Worm (Caenorhabditis elegans) whole organism, early embryonic: ENCODE data around the gene ced-5.
A peak's percentile ranks its signal among the peaks of the same experiment; 100 is the strongest.

Source experiments
- B0310.2 ChIP-seq: sonication (generic microtip); optimal IDR thresholded peaks from 2 replicates; lab custom pipeline; 2016; ENCODE audit warnings: mild to moderate bottlenecking, missing genetic modification characterization, missing compliant biosample characterization
- F13C5.2 ChIP-seq: sonication (generic microtip); optimal IDR thresholded peaks from 2 replicates; lab custom pipeline; 2017; ENCODE audit warnings: mild to moderate bottlenecking, missing genetic modification characterization, inconsistent platforms, missing compliant biosample characterization
- aly-1 ChIP-seq: sonication (generic microtip); optimal IDR thresholded peaks from 2 replicates; lab custom pipeline; 2016; ENCODE audit warnings: missing genetic modification characterization, missing compliant biosample characterization
- ama-1 ChIP-seq: fragments of 150-350 bp; optimal IDR thresholded peaks from 2 replicates; lab custom pipeline; 2014
- ceh-13 ChIP-seq: fragments of 200-800 bp; sonication (Bioruptor generic); optimal IDR thresholded peaks from 2 replicates; lab custom pipeline; 2018; ENCODE audit warnings: mild to moderate bottlenecking, missing genetic modification characterization, missing compliant biosample characterization
- ceh-36 ChIP-seq: sonication (generic microtip); optimal IDR thresholded peaks from 2 replicates; lab custom pipeline; 2016; ENCODE audit warnings: missing genetic modification characterization, inconsistent platforms, missing compliant biosample characterization
- ets-7 ChIP-seq: sonication (generic microtip); optimal IDR thresholded peaks from 2 replicates; lab custom pipeline; 2016; ENCODE audit warnings: missing genotype, missing genetic modification characterization, missing compliant biosample characterization
- flt-1 ChIP-seq: fragments of 200-800 bp; sonication (Bioruptor generic); IDR thresholded peaks from 2 replicates; pipeline ENCODE4 v1.3.6; 2022; ENCODE audit warnings: missing genetic modification characterization, missing compliant biosample characterization
- hmbx-1 ChIP-seq: sonication (generic microtip); optimal IDR thresholded peaks from 2 replicates; lab custom pipeline; 2016; ENCODE audit warnings: mild to moderate bottlenecking, missing genetic modification characterization, missing compliant biosample characterization
- hmg-4 ChIP-seq: fragments of 200-800 bp; sonication (Bioruptor generic); optimal IDR thresholded peaks from 2 replicates; lab custom pipeline; 2018; ENCODE audit warnings: mild to moderate bottlenecking, missing genetic modification characterization, missing compliant biosample characterization
- hnd-1 ChIP-seq: sonication (generic microtip); optimal IDR thresholded peaks from 2 replicates; lab custom pipeline; 2016; ENCODE audit warnings: missing genetic modification characterization, missing compliant biosample characterization
- pes-1 ChIP-seq: fragments of 200-800 bp; sonication (Bioruptor generic); IDR thresholded peaks from 2 replicates; pipeline ENCODE4 v1.3.6; 2022; ENCODE audit warnings: missing genetic modification reagents, missing genetic modification characterization, missing compliant biosample characterization
- scrt-1 ChIP-seq: fragments of 200-800 bp; sonication (Bioruptor generic); IDR thresholded peaks from 2 replicates; pipeline ENCODE4 v1.3.6; 2022; ENCODE audit warnings: missing genetic modification characterization, missing compliant biosample characterization
- sea-1 ChIP-seq: fragments of 200-800 bp; sonication (Bioruptor generic); conservative IDR thresholded peaks from 2 replicates; pipeline ENCODE4 v1.3.6; 2022; ENCODE audit warnings: missing genetic modification characterization, missing compliant biosample characterization
- tbx-11 ChIP-seq: fragments of 200-800 bp; sonication (Bioruptor generic); IDR thresholded peaks from 2 replicates; pipeline ENCODE4 v1.3.6; 2022; ENCODE audit warnings: missing genetic modification characterization, missing compliant biosample characterization
- tbx-37 ChIP-seq: fragments of 200-800 bp; sonication (Bioruptor generic); conservative IDR thresholded peaks from 2 replicates; pipeline ENCODE4 v1.3.6; 2022; ENCODE audit warnings: missing genetic modification reagents, missing genetic modification characterization, missing compliant biosample characterization
- tra-4 ChIP-seq: sonication (generic microtip); optimal IDR thresholded peaks from 2 replicates; lab custom pipeline; 2017; ENCODE audit warnings: missing genetic modification characterization, missing compliant biosample characterization

Gene ced-5

DNA sequence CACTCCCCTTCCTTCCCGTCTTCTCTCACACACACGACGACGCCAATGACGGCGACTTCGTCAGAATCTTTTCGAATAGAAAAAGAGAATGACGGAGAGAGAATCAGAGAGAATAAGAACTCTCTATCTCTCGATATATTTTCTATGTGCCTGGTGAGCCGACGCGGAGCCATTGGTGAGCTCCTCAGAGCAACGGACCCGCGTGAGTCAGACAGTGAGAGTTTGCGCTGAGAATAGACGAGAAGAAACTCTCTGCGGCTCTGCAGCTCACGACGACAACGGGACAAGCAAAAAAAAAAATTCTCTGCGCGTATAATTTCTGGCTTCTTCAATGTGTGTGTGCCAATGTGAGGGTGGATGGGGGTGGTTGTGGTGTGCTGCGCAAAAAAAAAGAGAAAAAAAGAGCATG lies 16.0 kb downstream of the ced-5 start:
- TF ChIP-seq hmbx-1 (tag; lab: Kevin White, UChicago) (no peak), tbx-37 (no peak), tbx-11 (GFP tag; lab: Robert Waterston, UW) (no peak), scrt-1 (GFP tag; lab: Robert Waterston, UW) (no peak), tra-4 (tag; lab: Kevin White, UChicago) (no peak), ets-7 (tag; lab: Kevin White, UChicago) (no peak), aly-1 (tag; lab: Kevin White, UChicago) (no peak), hnd-1 (tag; lab: Kevin White, UChicago) (no peak), pes-1 (GFP tag; lab: Robert Waterston, UW) (no peak), ceh-13 (GFP tag; lab: Kevin White, UChicago) (no peak), flt-1 (GFP tag; lab: Robert Waterston, UW) (no peak), F13C5.2 (tag; lab: Kevin White, UChicago) (no peak), hmg-4 (GFP tag; lab: Kevin White, UChicago) (no peak), ama-1 (lab: Kevin White, UChicago) (no peak), B0310.2 (tag; lab: Kevin White, UChicago) (no peak), ceh-36 (tag; lab: Kevin White, UChicago) (no peak)

DNA sequence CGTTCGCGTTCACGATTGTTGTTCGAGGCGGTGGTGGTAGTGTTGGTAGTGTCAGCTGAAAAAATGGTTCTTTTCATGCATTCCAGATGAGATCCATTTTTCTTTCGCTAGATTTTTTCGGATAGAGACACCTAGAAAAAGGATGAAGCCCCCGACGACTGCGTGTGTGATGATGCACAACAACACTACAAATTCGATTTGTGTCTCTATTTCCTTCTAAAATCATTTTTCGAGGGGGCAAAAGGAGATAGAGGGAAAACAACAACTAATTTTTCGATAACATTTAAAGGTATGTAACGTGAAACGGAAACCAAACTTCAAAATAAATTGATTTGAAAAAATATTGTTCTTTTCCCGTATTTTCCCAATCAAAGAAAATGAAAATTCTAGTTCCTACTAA lies 16.6 kb downstream of the ced-5 start:
- TF ChIP-seq tbx-11 (GFP tag; lab: Robert Waterston, UW) (no peak), hnd-1 (tag; lab: Kevin White, UChicago) (no peak), hmg-4 (GFP tag; lab: Kevin White, UChicago) (no peak), F13C5.2 (tag; lab: Kevin White, UChicago) (no peak), aly-1 (tag; lab: Kevin White, UChicago) (no peak)

DNA sequence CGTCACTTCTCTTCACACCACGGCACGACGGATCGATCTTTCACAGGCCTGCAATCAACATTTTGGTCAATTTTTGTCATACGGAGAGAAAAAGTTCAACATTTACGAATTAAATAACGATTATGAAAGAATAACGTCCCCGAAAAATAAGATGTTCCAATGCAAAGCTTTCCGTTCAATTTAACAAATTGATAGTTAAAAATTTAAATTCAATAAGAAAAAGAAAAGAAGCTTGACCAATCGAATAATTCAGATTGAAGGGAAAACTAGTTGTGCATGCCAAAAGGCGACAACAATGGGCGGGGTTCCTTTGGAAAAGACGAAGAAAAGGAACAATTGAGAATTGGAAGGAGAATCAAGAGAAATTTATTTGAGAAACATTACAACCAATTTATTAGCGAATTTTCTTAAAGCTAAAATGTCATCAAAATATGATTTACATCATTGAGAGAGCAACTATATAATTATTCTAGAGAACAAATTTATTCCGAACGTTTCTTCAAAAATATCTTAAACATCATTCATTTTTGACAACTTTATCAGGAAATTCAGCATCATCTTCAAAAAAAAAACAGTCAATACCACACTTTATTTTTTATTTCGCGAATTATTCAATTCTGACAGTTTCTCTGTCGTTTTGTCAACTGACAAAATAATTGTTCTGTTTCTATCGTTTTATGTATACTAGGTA lies 17.8 kb downstream of the ced-5 start, which contains the start of gene tax-6:
Gene tax-6, minus strand, starts transcription at position 51 of the 691 bp plus-strand sequence.
- no peak for TF ChIP-seq aly-1 (tag; lab: Kevin White, UChicago)
- TF ChIP-seq B0310.2 (tag; lab: Kevin White, UChicago): no peak
- no peak for TF ChIP-seq scrt-1 (GFP tag; lab: Robert Waterston, UW)
- no peak for TF ChIP-seq sea-1 (GFP tag; lab: Robert Waterston, UW)
- no peak for TF ChIP-seq tra-4 (tag; lab: Kevin White, UChicago)
- no peak for TF ChIP-seq ama-1 (lab: Kevin White, UChicago)
- TF ChIP-seq ets-7 (tag; lab: Kevin White, UChicago): no peak

DNA sequence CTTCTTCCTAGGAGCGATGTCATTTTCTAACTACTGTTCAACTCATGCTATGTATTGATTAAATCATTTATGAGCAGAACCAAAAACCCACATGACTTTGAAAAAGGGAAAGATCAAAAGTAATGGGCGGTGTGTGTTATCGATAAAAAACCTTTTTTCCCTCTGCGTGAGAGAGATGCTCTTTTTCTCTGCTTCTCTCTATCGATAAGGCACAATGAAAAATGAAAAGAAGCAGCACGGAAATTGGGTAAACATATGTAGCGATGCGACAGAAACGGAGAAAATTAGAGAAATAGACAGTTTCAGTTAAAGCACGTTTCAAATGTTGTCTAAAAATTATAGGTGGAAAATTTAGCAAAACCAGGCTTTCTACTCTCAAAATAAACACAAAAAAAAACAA lies 18.4 kb downstream of the ced-5 start:
- TF ChIP-seq hnd-1 (tag; lab: Kevin White, UChicago) (no peak), ceh-13 (GFP tag; lab: Kevin White, UChicago) (no peak), flt-1 (GFP tag; lab: Robert Waterston, UW) (no peak), hmbx-1 (tag; lab: Kevin White, UChicago) (no peak), B0310.2 (tag; lab: Kevin White, UChicago) (no peak), aly-1 (tag; lab: Kevin White, UChicago) (no peak), tbx-37 (no peak), sea-1 (GFP tag; lab: Robert Waterston, UW) (no peak), tbx-11 (GFP tag; lab: Robert Waterston, UW) (no peak), F13C5.2 (tag; lab: Kevin White, UChicago) (no peak), hmg-4 (GFP tag; lab: Kevin White, UChicago) (no peak), ama-1 (lab: Kevin White, UChicago) (no peak), scrt-1 (GFP tag; lab: Robert Waterston, UW) (no peak), pes-1 (GFP tag; lab: Robert Waterston, UW) (no peak), ets-7 (tag; lab: Kevin White, UChicago) (no peak), tra-4 (tag; lab: Kevin White, UChicago) (no peak), ceh-36 (tag; lab: Kevin White, UChicago) (no peak)

DNA sequence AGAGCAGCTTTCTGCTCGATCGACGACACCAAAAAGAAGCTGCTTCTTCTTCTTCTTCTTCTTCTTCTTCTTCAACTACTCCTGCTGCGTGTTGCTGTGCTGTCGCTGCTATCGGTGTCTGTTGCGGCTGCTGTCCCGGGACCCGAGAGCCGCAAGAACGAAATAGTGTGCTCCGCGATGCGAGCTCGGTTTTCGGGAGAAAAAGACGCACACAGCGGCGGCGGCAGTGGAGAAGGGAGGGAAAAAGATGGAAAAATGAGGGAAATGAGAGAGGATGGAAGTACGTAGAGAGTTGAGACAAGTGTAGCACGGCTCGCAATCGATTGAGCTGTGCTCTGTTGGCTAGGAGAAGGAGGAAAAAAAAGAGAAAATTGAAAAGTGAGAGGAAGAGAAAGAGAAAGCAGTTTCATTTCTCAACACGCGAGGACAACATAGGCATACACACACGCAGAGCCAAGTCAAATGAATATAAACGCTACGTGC lies 19.9 kb downstream of the ced-5 start:
- TF ChIP-seq scrt-1 (GFP tag; lab: Robert Waterston, UW) (no peak), F13C5.2 (tag; lab: Kevin White, UChicago) (peak; percentile 49), hmg-4 (GFP tag; lab: Kevin White, UChicago) (peak; percentile 45)

DNA sequence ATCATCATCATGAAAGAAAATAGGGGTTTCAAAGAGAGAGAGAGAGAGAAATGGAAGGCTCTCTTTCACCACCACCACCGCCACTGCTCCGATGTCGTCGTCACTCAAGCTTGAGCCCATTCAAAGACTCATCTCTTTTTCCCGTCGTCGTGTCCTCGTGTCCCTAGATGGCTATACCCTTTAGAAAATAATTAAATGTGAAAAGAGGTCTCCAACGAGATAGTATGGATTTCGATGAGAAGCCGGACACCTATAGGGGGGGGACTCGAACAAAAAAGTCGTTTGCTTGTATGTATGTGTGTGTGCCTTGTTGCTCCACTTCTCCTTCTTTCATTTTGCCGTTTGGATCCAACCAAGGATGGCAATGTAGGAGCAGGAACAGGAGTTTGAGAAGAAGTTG lies 21.1 kb downstream of the ced-5 start:
- TF ChIP-seq B0310.2 (tag; lab: Kevin White, UChicago) (no peak), sea-1 (GFP tag; lab: Robert Waterston, UW) (no peak), hmg-4 (GFP tag; lab: Kevin White, UChicago) (no peak), hmbx-1 (tag; lab: Kevin White, UChicago) (no peak), flt-1 (GFP tag; lab: Robert Waterston, UW) (no peak), hnd-1 (tag; lab: Kevin White, UChicago) (no peak)

DNA sequence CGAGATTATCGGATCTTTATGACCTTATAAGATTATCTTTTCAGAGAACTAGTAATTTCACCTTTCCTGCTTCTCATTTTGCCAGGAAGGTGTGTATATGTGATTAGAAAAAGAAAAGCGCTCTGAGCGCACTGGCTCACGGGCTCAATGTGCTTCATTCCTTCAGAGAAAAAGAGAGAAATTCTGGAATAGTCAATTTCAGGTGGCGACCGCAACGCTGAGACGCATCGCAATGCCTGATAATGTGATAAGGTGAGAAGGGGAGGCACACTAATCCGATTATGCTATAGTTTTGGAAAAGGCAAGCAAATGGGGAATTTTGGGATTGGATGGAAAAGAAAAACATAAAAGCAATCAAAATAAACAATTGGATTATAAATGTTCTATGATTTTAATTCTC lies 22.1 kb downstream of the ced-5 start:
- TF ChIP-seq aly-1 (tag; lab: Kevin White, UChicago): no peak
- TF ChIP-seq scrt-1 (GFP tag; lab: Robert Waterston, UW): no peak
- TF ChIP-seq hnd-1 (tag; lab: Kevin White, UChicago): no peak
- no peak for TF ChIP-seq ama-1 (lab: Kevin White, UChicago)
- no peak for TF ChIP-seq tbx-37
- no peak for TF ChIP-seq ceh-13 (GFP tag; lab: Kevin White, UChicago)
- TF ChIP-seq hmg-4 (GFP tag; lab: Kevin White, UChicago): no peak
- no peak for TF ChIP-seq sea-1 (GFP tag; lab: Robert Waterston, UW)
- TF ChIP-seq ceh-36 (tag; lab: Kevin White, UChicago): no peak
- TF ChIP-seq pes-1 (GFP tag; lab: Robert Waterston, UW): no peak
- TF ChIP-seq flt-1 (GFP tag; lab: Robert Waterston, UW): no peak
- TF ChIP-seq tbx-11 (GFP tag; lab: Robert Waterston, UW): no peak
